Fruit fly (Drosophila melanogaster) whole organism, pupa: ENCODE data around the gene CG33722.

Experiments
- CG12605 ChIP-seq: fragments of 200-800 bp; sonication (Bioruptor generic); IDR thresholded peaks from 2 replicates; pipeline ENCODE4 v1.3.6; 2022; ENCODE audit warnings: missing biosample characterization, missing genetic modification characterization
- CG15710 ChIP-seq: fragments of 200-800 bp; sonication (Bioruptor generic); optimal IDR thresholded peaks from 2 replicates; lab custom pipeline; 2018; ENCODE audit warnings: missing biosample characterization, mild to moderate bottlenecking, missing genetic modification characterization, moderate library complexity
- CG17806 ChIP-seq: fragments of 200-800 bp; sonication (Bioruptor generic); optimal IDR thresholded peaks from 2 replicates; lab custom pipeline; 2018; ENCODE audit warnings: missing biosample characterization, mild to moderate bottlenecking, missing genetic modification characterization, moderate library complexity
- CG32121 ChIP-seq: fragments of 200-800 bp; sonication (Bioruptor generic); IDR thresholded peaks from 2 replicates; pipeline ENCODE4 v1.3.6; 2022; ENCODE audit warnings: missing biosample characterization, missing genetic modification characterization
- EcR ChIP-seq: fragments of 200-800 bp; sonication (Bioruptor generic); optimal IDR thresholded peaks from 3 replicates; lab custom pipeline; 2019; ENCODE audit warnings: missing biosample characterization, missing genetic modification characterization, mild to moderate bottlenecking, moderate library complexity, missing genetic modification reagents
- Ets98B ChIP-seq: fragments of 200-800 bp; sonication (Bioruptor generic); IDR thresholded peaks from 2 replicates; pipeline ENCODE4 v1.3.6; 2022; ENCODE audit warnings: missing biosample characterization, missing genetic modification characterization
- Snoo ChIP-seq: fragments of 200-800 bp; sonication (Bioruptor generic); optimal IDR thresholded peaks from 3 replicates; lab custom pipeline; 2017; ENCODE audit warnings: missing biosample characterization, mild to moderate bottlenecking, missing genetic modification characterization, inconsistent platforms

dm6 chr3R:8219891-8220290, 24.0 kb upstream of the CG33722 start, which contains the start of gene CG18249:
- TF ChIP-seq Snoo (tag; lab: Kevin White, UChicago) (no peak), CG12605 (GFP tag; lab: Robert Waterston, UW) (no peak), CG15710 (tag; lab: Kevin White, UChicago) (no peak), Ets98B (no peak), EcR (GFP tag; lab: Kevin White, UChicago) (no peak), CG32121 (GFP tag; lab: Robert Waterston, UW) (no peak), CG17806 (tag; lab: Kevin White, UChicago) (no peak)
